Fruit fly (Drosophila melanogaster): Measurements from ENCODE around the gene Smr.

The Smr gene

dm6 chrX:12673833-12674541, 68.4 kb downstream of the Smr start (continued):
- TF ChIP-seq dmrt11E (tag; optimal IDR thresholded peaks at IDR 0.05) = peak; percentile 6
- no peak for TF ChIP-seq HHEX (GFP tag; optimal IDR thresholded peaks at IDR 0.05)
- TF ChIP-seq CG17361 (GFP tag; IDR thresholded peaks at IDR 0.05) = no peak
- TF ChIP-seq Tbp (GFP tag; optimal IDR thresholded peaks at IDR 0.05) = no peak
- TF ChIP-seq NC2β (GFP tag; optimal IDR thresholded peaks at IDR 0.05) = no peak
- TF ChIP-seq Blimp-1 (GFP tag; optimal IDR thresholded peaks at IDR 0.05) = peak; percentile 100
- TF ChIP-seq CG9609 (GFP tag; optimal IDR thresholded peaks at IDR 0.05) = no peak
- no peak for TF ChIP-seq CG17328 (GFP tag; IDR thresholded peaks at IDR 0.05)
- no peak for TF ChIP-seq CG9817 (tag; optimal IDR thresholded peaks at IDR 0.05)
- TF ChIP-seq CG3163 (GFP tag; optimal IDR thresholded peaks at IDR 0.05) = peak; percentile 24
- TF ChIP-seq pan (optimal IDR thresholded peaks at IDR 0.05) = no peak
- no peak for TF ChIP-seq pan (GFP tag; optimal IDR thresholded peaks at IDR 0.05 in 1 of 2, IDR thresholded peaks at IDR 0.05 in 1 of 2)
- TF ChIP-seq Elba2 (GFP tag; optimal IDR thresholded peaks at IDR 0.05) = no peak
- no peak for TF ChIP-seq cas (GFP tag; IDR thresholded peaks at IDR 0.05)
- TF ChIP-seq CG10321 (GFP tag; IDR thresholded peaks at IDR 0.05) = no peak
- peak; percentile 16 for TF ChIP-seq cg (GFP tag; optimal IDR thresholded peaks at IDR 0.05)
- TF ChIP-seq CG9727 (GFP tag; optimal IDR thresholded peaks at IDR 0.05) = no peak
- TF ChIP-seq run (tag; optimal IDR thresholded peaks at IDR 0.05) = no peak
- TF ChIP-seq gce (GFP tag; IDR thresholded peaks at IDR 0.05) = no peak
- TF ChIP-seq inv (GFP tag; IDR thresholded peaks at IDR 0.05; ENCODE audit: partially characterized antibody) = no peak
- no peak for TF ChIP-seq z (GFP tag; IDR thresholded peaks at IDR 0.05)
- TF ChIP-seq Neu2 (GFP tag; optimal IDR thresholded peaks at IDR 0.05; ENCODE audit: borderline replicate concordance) = no peak
- no peak for TF ChIP-seq Antp (GFP tag; optimal IDR thresholded peaks at IDR 0.05)
- TF ChIP-seq CoRest (tag; optimal IDR thresholded peaks at IDR 0.05) = no peak
- TF ChIP-seq Trl (optimal IDR thresholded peaks at IDR 0.05) = peak; percentile 42 to 78
- TF ChIP-seq Trl (GFP tag; optimal IDR thresholded peaks at IDR 0.05) = no peak
- no peak for TF ChIP-seq CG12104 (GFP tag; optimal IDR thresholded peaks at IDR 0.05)
- peak; percentile 26 for TF ChIP-seq sens (GFP tag)
- no peak for TF ChIP-seq Doc3 (GFP tag; IDR thresholded peaks at IDR 0.05; ENCODE audit: partially characterized antibody)
- no peak for TF ChIP-seq CG6272 (GFP tag; IDR thresholded peaks at IDR 0.05)
- TF ChIP-seq CG4424 (GFP tag; optimal IDR thresholded peaks at IDR 0.05) = no peak
- no peak for TF ChIP-seq CG4282 (GFP tag; optimal IDR thresholded peaks at IDR 0.05)
- TF ChIP-seq sqz (GFP tag; optimal IDR thresholded peaks at IDR 0.05) = peak; percentile 63
- no peak for TF ChIP-seq ATbp (GFP tag; optimal IDR thresholded peaks at IDR 0.05)
- no peak for TF ChIP-seq ttk (GFP tag; IDR thresholded peaks at IDR 0.05)
- no peak for TF ChIP-seq CG11093 (GFP tag; IDR thresholded peaks at IDR 0.05)
- peak; percentile 10 for TF ChIP-seq Nf-YB (GFP tag; optimal IDR thresholded peaks at IDR 0.05)
- no peak for TF ChIP-seq ftz-f1 (GFP tag; optimal IDR thresholded peaks at IDR 0.05)
- no peak for TF ChIP-seq CG8089 (GFP tag; optimal IDR thresholded peaks at IDR 0.05)
- TF ChIP-seq corto (GFP tag; optimal IDR thresholded peaks at IDR 0.05) = peak; percentile 16
- peak in 1 of 2 experiments; percentile 26 for TF ChIP-seq Pdp1 (GFP tag; optimal IDR thresholded peaks at IDR 0.05)
- no peak for TF ChIP-seq Deaf1 (tag; optimal IDR thresholded peaks at IDR 0.05)
- no peak for TF ChIP-seq Atf3 (GFP tag; optimal IDR thresholded peaks at IDR 0.05)
- TF ChIP-seq CG18262 (tag; optimal IDR thresholded peaks at IDR 0.05) = peak; percentile 41
- TF ChIP-seq CG10462 (GFP tag; optimal IDR thresholded peaks at IDR 0.05) = no peak
- no peak for TF ChIP-seq Doc2 (GFP tag; IDR thresholded peaks at IDR 0.05)
- TF ChIP-seq kni (GFP tag; optimal IDR thresholded peaks at IDR 0.05) = peak; percentile 63
- TF ChIP-seq CG11456 (GFP tag; IDR thresholded peaks at IDR 0.05) = no peak
- TF ChIP-seq CG13123 (GFP tag; optimal IDR thresholded peaks at IDR 0.05) = no peak
- TF ChIP-seq CG15601 (tag; optimal IDR thresholded peaks at IDR 0.05) = peak; percentile 23
- no peak for TF ChIP-seq Ssrp (tag; optimal IDR thresholded peaks at IDR 0.05)
